Worm (Caenorhabditis elegans) whole organism, mixed stage, embryonic: ENCODE data around the gene kap-1.

ENCODE experiments used
- ces-1 ChIP-seq: fragments of 150-350 bp; optimal IDR thresholded peaks from 2 replicates; lab custom pipeline; 2014; ENCODE audit warnings: missing biosample characterization, missing genetic modification reagents, missing genetic modification characterization
- elt-3 ChIP-seq: fragments of 150-350 bp; optimal IDR thresholded peaks from 2 replicates; lab custom pipeline; 2014; ENCODE audit warnings: missing biosample characterization, missing genetic modification characterization
- lin-13 ChIP-seq: fragments of 150-350 bp; optimal IDR thresholded peaks from 2 replicates; lab custom pipeline; 2014; ENCODE audit warnings: missing biosample characterization, missing genetic modification characterization
- lsy-2 ChIP-seq: fragments of 150-350 bp; optimal IDR thresholded peaks from 2 replicates; lab custom pipeline; 2014; ENCODE audit warnings: missing biosample characterization, missing genetic modification characterization
- mab-5 ChIP-seq: fragments of 150-350 bp; optimal IDR thresholded peaks from 2 replicates; lab custom pipeline; 2014; ENCODE audit warnings: missing biosample characterization, missing genetic modification characterization
- mls-2 ChIP-seq: sonication (generic microtip); optimal IDR thresholded peaks from 2 replicates; lab custom pipeline; 2016; ENCODE audit warnings: mild to moderate bottlenecking, missing genetic modification characterization, moderate library complexity, missing compliant biosample characterization
- nhr-237 ChIP-seq: fragments of 150-350 bp; optimal IDR thresholded peaks from 2 replicates; lab custom pipeline; 2014; ENCODE audit warnings: missing biosample characterization, missing genetic modification characterization
- nhr-28 ChIP-seq: fragments of 150-350 bp; optimal IDR thresholded peaks from 2 replicates; lab custom pipeline; 2014; ENCODE audit warnings: missing biosample characterization, missing genetic modification characterization
- unc-39 ChIP-seq: fragments of 150-350 bp; optimal IDR thresholded peaks from 2 replicates; lab custom pipeline; 2014; ENCODE audit warnings: missing biosample characterization, missing genetic modification characterization
- unc-62 ChIP-seq: fragments of 150-350 bp; optimal IDR thresholded peaks from 2 replicates; lab custom pipeline; 2014; ENCODE audit warnings: missing biosample characterization, missing genetic modification reagents, missing genetic modification characterization
- ztf-11 ChIP-seq: fragments of 150-350 bp; optimal IDR thresholded peaks from 2 replicates; lab custom pipeline; 2014; ENCODE audit warnings: missing biosample characterization, missing genetic modification characterization

DNA sequence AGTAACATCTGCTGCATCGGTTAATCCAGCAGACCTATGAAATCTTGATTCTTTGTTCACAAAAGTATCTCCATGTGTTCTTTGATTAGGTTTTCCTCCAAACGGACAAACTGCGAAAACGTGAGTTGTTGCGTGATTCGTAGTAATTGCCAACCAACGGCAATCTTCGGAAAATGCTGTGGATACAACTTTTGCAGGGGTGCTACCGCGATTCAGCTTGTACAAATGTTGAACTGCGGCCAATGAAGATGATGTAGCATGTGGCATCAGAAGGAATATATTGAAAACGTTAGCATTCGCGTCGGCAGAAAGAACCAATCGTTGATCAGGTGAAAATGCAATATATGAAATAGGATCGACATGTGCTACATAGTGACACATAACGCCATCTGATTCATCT is 7.0 kb upstream of the kap-1 start:
- TF ChIP-seq nhr-237 (tag; lab: Kevin White, UChicago) (no peak), unc-62 (no peak), lsy-2 (tag; lab: Kevin White, UChicago) (no peak), elt-3 (tag; lab: Kevin White, UChicago) (no peak), ces-1 (GFP tag; lab: Kevin White, UChicago) (no peak), lin-13 (tag; lab: Kevin White, UChicago) (no peak), ztf-11 (tag; lab: Kevin White, UChicago) (no peak), unc-39 (tag; lab: Kevin White, UChicago) (no peak), nhr-28 (tag; lab: Kevin White, UChicago) (no peak), mab-5 (no peak), mls-2 (tag; lab: Kevin White, UChicago) (no peak)
